Fruit fly (Drosophila melanogaster) whole organism: Measurements from ENCODE around the gene Fkbp39.

Source experiments
- CG8478 ChIP-seq: fragments of >200 bp; optimal IDR thresholded peaks from 2 replicates; lab custom pipeline; 2018; ENCODE audit warnings: inconsistent platforms
- Dll ChIP-seq: fragments of >200 bp; optimal IDR thresholded peaks from 2 replicates; lab custom pipeline; 2017
- EcR ChIP-seq, 2 experiments: fragments of >200 bp; optimal IDR thresholded peaks; 2 replicates each; lab custom pipeline; 2017; ENCODE audit warnings: missing biosample characterization in 2 of 2, missing genetic modification characterization in 2 of 2, missing genetic modification reagents in 2 of 2
- pan ChIP-seq: fragments of >200 bp; optimal IDR thresholded peaks from 2 replicates; lab custom pipeline; 2017
- psq ChIP-seq: fragments of >200 bp; optimal IDR thresholded peaks from 2 replicates; lab custom pipeline; 2017
- usp ChIP-seq: fragments of >200 bp; optimal IDR thresholded peaks from 2 replicates; lab custom pipeline; 2017; ENCODE audit warnings: missing biosample characterization, missing genetic modification characterization, mixed read lengths

- TF ChIP-seq usp (GFP tag; lab: Kevin White, UChicago) (no peak), CG8478 (lab: Kevin White, UChicago) (no peak), EcR (GFP tag; optimal IDR thresholded peaks at IDR 0.05; lab: Kevin White, UChicago) (no peak), psq (lab: Kevin White, UChicago) (no peak), pan (lab: Kevin White, UChicago) (no peak), Dll (lab: Kevin White, UChicago) (no peak)
These were observed 39.0 kb downstream of the Fkbp39 start for dm6 chr3R:15293878-15294350.
